Fruit fly (Drosophila melanogaster) whole organism, larva: ENCODE measurements around the gene CG14613.

Source experiments
- noc ChIP-seq: fragments of 200-800 bp; sonication (Bioruptor generic); optimal IDR thresholded peaks from 3 replicates; lab custom pipeline; 2019; ENCODE audit warnings: missing biosample characterization, mild to moderate bottlenecking, missing genetic modification characterization, moderate library complexity

CG14613 gene

DNA sequence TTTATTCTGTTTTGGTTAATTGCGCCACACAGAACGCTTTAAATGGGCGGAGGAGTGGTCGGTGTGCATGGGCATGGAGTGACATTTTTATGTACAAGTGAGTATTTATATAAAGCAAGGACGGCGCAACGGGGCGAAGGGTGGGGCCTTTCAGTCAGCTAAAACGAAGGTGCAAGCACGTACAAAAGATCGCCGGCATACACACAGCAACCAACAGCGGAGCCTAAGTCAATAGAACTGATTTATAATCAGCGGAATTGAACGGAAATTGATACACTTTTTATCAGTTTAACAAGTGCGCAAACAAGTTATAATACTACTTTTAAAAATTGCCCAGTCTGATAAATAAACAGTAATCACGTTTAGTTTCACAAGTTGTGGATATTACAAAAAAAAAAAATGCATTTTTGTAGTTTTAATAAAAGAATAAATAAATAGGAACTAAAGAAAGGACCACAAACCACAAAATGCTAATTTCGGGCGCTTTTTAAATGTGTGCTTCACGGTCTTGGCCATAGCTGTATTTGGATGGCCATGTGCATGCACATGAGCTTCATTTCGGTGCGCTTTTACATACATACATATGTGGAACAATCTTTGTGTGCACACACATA is 7.5 kb upstream of the CG14613 start:
- no peak for TF ChIP-seq noc

DNA sequence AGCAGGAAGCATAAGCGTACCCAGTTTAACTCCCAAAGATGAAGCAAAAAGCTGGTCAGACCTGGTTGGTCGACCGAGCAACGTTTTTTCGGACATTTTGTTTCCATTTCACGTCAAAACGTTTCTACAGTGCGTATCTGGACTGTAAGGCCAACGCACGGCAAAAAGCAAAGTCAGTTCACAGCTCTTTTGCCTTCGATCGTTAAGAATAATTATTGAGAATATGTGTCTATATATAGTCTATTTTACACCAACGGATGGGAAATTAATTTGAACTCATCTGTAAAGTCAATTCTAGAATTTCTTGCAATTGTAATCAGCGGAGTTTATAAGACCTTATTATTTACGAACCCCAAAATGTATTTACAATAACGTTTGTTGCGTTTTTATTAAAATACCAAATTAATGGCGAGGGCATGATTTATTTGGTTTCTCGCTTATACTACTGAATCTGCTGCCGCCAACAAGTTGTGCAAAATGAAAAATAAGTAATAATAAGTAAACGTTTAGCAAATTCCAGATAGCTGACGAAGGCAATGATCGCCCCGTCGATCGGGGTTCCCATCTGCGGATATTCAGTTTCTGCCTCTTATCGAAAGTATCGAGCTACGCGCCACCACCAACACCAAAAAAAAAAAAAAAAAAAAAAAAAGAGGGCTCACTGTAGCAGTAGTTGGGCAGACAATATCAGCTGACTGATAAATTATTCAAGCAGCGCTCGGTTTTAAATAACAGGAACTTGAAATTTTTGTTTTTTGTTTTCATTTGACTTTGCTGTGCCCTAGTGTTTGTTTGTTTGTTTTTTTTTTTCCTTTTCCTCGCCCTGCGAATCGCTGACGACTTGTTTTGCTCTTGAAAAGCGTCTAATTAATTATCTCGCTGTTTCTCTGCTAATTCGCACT is 6.1 kb upstream of the CG14613 start:
- peak; percentile 44 for TF ChIP-seq noc

DNA sequence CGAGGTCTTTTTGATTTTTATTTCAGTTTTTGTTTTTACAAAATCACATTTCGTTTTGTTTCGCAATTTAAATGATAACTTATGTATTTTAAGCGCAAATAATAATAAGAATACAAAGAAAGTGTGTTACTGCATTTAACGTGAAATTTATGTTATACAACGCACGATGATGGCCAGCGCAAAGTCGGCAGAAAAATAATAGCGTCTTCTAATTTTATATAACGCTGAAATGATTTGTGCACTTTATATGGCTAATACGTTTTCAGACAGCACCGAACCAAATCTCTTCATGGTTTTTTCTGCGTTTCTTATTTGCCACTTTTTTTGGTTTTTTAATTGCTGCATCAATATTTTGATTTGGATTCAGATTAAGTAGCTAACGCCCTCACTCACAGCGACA is 3.1 kb upstream of the CG14613 start:
- TF ChIP-seq noc, result no peak

DNA sequence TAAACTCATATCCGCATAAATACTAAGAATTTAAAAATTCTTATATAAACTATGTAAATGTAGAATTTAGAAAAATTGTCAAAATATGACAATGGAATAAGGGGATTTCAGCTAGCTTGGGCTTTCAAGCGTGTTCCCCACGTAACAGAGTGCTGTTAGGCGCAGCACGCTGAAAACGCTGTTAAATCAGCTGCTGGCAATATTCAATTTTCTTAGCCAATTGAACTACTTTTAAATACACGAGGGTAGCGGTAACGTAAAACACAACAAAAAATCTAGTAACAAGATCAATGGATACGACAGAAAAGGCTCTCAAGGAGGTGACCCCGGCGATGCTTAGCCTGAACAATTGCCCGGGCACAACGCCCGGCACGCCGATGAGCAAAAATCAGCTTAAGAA is 1.7 kb upstream of the CG14613 start, which contains the start of gene CG14618:
TSS of gene CG14618 (plus strand) at position 179 of the 400 bp plus-strand sequence.
- no peak for TF ChIP-seq noc

DNA sequence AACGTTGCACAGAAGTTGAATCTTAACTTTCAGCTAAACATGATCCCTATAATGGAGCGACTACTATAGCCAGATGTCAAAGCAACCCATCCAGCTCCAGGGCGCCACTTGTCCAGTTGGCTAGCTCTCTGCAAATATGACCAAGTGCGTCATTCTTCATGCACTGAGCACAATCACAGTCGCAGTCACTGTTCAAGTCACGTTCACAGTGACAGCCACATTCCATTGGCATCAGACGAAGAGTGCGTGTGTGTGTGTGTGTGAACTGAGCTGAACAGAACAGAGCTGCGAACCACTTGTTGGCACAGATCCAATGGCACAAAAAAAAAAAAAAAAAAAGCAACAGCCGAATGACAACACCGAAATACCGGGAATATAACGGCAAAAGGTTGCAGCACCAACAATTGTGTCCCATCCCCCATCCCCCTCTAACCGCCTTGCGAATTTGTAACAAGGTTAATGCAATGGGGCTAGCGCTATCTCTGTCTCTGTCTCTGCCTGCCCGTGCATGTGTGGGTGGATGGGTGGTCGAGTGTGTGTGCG is 10.5 kb downstream of the CG14613 start:
- no peak for TF ChIP-seq noc

DNA sequence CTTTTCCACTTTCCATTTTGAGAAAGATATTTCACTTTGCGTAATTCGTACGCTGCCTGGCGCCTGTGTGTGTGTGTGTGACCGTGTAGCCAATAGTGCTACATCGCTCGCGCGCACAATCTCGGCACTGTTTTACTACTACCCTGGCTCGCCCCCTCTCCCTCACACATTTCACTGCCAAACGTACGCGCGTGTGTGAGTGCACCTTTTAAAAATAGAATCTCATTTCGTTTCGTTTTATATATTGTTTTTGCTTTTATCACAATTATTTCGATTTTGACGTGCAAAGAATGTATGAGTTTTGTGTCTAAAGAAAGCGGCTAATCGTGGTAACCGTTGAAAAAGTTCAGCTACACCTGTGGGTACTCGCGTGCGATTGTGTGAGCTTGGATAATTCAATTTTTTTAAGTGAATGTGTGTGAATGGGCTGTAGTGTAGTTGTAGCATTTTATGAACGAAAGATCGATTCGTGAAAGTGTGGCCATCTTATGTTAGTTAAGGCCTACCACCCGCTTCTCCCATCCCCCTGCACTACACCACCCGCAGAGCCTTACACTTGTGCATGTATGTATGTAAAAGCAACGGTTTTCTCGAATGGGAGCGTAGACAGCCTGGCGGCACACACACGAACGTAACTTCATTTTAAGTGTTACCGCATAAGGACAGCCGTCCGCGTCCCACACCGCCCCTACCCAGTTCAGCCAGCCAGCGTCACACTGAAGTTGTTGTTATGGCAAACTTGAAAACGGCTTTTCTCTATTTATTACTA is 15.5 kb downstream of the CG14613 start:
- TF ChIP-seq noc, result peak; percentile 58

DNA sequence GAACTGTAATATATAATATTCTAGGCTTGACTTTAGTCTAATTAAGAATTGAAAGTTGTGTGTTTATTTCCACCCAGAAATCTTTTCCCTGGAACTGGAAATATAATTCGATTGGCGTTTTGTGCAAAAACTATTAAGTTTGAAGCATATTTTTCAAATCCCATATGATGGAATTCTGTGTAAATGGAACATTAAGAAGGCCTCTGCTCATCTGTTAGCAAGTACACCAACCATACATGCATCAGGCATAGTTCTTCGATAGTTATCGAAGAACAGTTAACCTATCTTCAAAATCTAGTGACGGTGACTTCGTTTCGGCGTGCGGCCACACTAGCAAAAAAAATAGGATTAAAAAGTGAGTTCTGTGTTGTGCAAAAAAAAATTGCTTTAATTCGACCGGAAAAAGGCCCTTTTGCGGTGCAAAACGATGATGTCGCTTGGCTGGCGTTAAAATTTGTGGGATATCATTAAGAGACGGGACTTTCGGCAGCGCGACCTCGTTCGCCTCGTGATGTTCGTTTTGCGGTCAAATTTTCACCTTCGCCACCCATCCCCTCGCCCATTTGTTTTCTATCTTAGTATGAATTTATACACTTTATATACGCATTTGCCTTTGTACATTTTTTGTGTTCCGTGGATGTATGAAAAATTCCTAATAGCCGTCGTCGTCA is 16.2 kb downstream of the CG14613 start, which contains the start of gene Usp2:
TSS of gene Usp2 (plus strand) at position 295 of the 671 bp plus-strand sequence.
- TF ChIP-seq noc, result no peak

DNA sequence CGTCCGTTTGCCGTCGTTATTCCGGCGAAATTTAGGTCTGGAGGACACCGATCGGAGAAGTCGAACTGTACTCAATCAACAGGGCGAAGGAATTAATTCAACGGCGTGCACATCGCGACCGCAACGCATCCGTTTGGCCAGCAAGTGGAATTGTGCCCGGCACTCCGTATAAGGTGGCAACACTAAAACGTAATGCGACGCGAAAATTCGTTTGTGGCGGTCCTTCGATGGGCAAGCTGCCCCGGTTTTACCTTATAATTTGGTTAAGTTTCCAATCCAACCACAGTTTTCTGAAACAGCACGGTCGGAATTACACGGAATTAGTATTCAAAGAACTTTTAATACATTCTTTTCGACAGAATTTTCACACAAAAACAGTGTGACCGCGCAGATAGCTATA is 16.8 kb downstream of the CG14613 start, which contains the start of gene wap:
TSS of gene wap (minus strand) at position 400 of the 400 bp plus-strand sequence.
- no peak for TF ChIP-seq noc

DNA sequence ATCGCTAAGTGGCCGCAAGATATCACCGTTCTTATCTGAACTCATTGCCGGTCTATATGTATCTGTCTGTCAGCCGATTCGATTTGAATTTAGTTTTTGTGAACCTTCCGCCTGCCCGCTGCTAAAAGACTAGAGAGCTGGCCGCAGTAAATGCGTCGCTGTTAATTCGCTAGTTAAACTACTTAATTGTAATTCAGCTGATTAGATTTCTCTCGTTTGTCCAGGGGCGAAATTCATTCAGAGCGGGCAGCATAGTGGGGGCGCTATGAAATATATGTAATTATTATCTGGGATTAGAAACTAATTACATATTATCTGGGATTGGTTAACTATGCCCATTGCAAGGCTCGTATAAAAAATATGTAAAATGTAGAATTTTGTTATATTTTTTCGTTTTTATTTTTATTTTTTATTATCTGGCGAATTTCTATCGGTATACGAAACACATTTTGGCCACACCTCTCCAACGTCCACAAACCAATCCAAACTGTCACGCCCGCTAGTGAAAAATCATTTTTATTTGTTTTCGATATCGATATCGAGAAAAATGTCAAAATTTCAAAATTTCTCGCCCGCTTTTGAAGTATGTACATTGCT is 22.5 kb downstream of the CG14613 start, which contains the start of the genes CG14615 and tilB:
TSS of gene CG14615 (minus strand) at position 301 of the 597 bp plus-strand sequence.
TSS of gene tilB (plus strand) at position 547 of the 597 bp plus-strand sequence.
- TF ChIP-seq noc, result peak; percentile 50

DNA sequence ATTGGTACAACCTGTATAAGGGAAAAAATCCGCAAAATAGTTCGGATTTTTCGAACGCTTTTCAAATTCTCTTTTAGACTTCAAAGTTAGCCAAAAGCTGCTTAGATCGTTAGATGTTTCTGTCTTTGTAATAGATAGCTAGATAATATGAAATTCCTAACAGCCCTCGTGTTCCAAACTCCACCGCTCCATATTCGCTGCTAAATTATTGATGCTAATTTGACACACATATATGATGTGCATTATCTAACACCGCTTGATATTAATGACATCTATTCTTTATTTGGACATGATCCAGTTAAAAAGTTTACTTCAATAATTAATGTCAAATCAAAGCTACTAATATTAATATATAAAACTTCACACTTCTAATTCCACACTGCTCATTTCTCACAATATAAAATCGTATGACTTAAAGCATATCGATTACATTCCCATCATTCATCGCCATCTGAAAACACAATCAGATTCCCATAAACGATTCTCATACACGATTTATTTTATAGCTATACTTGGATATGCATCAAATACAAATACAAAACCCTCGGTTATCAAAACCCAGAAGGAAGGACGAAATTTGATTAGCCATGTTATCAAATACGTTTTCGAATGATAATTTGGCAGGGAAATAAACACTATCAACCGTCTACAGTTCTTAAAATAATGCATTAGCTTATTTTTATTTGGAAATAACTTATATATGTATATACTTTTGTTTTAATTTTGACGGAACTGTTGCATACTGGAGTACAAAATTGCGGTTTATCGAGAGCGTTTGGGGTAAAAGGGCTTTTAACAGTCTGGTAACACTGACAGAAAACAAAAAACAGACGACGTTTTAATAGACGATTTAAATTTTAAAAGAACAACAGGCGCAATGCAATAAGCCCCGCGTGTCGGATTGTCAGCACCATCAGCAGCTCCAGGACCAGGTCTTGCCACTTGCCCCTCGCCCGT is 27.6 kb downstream of the CG14613 start, which contains the start of gene CG14621:
TSS of gene CG14621 (plus strand) at position 274 of the 957 bp plus-strand sequence.
- no peak for TF ChIP-seq noc

DNA sequence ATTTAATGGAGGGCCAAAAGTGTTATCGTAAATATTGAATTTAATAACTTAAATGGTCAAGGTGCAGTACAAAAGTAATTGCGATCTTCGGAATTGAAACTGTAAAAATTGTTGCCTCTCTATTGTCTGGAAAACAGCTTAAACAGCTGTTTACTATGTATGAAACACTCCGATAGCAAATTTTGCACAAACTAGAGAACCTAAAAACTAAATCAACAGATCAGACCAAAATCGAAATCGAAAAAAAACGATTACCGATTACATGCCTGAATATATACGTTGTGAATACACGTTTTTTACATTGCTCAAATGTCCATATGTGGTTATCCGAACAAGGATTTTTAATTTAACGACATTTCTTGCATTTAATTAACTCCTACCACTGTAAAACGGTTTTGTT is 28.3 kb downstream of the CG14613 start:
- no peak for TF ChIP-seq noc

DNA sequence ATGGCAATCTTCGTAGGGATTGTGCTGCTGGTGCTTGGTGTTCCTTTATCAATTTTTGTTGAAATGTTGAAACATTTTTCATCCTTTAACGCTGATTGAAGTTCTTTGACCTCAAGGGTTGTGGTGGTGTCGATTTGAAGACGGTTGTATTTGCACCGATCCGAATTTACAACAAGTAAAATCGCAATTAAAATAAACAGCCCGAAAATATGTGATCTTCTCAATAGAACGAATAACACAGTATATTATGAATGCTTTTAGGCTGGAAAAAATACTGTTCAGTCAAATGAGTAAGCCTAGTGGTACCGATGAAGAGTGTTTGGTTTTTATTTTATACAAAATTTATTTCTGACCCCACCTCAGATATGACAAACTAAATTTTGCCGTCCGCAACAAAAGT is 28.8 kb downstream of the CG14613 start:
- no peak for TF ChIP-seq noc
